Fruit fly (Drosophila melanogaster) whole organism, pupa: ENCODE measurements around the gene hang.

Experiments
- CG10348 ChIP-seq: fragments of 200-800 bp; sonication (Bioruptor generic); IDR thresholded peaks from 2 replicates; pipeline ENCODE4 v1.3.6; 2022; ENCODE audit warnings: missing biosample characterization, missing genetic modification characterization
- CG12605 ChIP-seq: fragments of 200-800 bp; sonication (Bioruptor generic); IDR thresholded peaks from 2 replicates; pipeline ENCODE4 v1.3.6; 2022; ENCODE audit warnings: missing biosample characterization, missing genetic modification characterization
- CG13204 ChIP-seq: fragments of 200-800 bp; sonication (Bioruptor generic); optimal IDR thresholded peaks from 2 replicates; lab custom pipeline; 2018; ENCODE audit warnings: missing biosample characterization, mild to moderate bottlenecking, missing genetic modification characterization, moderate library complexity
- CG14655 ChIP-seq: fragments of 200-800 bp; sonication (Bioruptor generic); optimal IDR thresholded peaks from 3 replicates; lab custom pipeline; 2017; ENCODE audit warnings: mild to moderate bottlenecking, missing biosample characterization, missing genetic modification reagents, missing genetic modification characterization
- CG15710 ChIP-seq: fragments of 200-800 bp; sonication (Bioruptor generic); optimal IDR thresholded peaks from 2 replicates; lab custom pipeline; 2018; ENCODE audit warnings: missing biosample characterization, mild to moderate bottlenecking, missing genetic modification characterization, moderate library complexity
- CG17806 ChIP-seq: fragments of 200-800 bp; sonication (Bioruptor generic); optimal IDR thresholded peaks from 2 replicates; lab custom pipeline; 2018; ENCODE audit warnings: missing biosample characterization, mild to moderate bottlenecking, missing genetic modification characterization, moderate library complexity
- CG32121 ChIP-seq: fragments of 200-800 bp; sonication (Bioruptor generic); IDR thresholded peaks from 2 replicates; pipeline ENCODE4 v1.3.6; 2022; ENCODE audit warnings: missing biosample characterization, missing genetic modification characterization
- CG34367 ChIP-seq: fragments of 200-800 bp; sonication (Bioruptor generic); optimal IDR thresholded peaks from 2 replicates; lab custom pipeline; 2018; ENCODE audit warnings: missing biosample characterization, mild to moderate bottlenecking, missing genetic modification characterization
- CG4496 ChIP-seq: fragments of 200-800 bp; sonication (Bioruptor generic); IDR thresholded peaks from 3 replicates; pipeline ENCODE4 v1.3.6; 2022; ENCODE audit warnings: missing biosample characterization, missing genetic modification characterization
- CG8159 ChIP-seq: fragments of 200-800 bp; sonication (Bioruptor generic); optimal IDR thresholded peaks from 3 replicates; lab custom pipeline; 2018; ENCODE audit warnings: missing biosample characterization, mild to moderate bottlenecking, missing genetic modification characterization, moderate library complexity
- CG8301 ChIP-seq: fragments of 200-800 bp; sonication (Bioruptor generic); optimal IDR thresholded peaks from 2 replicates; lab custom pipeline; 2018; ENCODE audit warnings: missing biosample characterization, mild to moderate bottlenecking, missing genetic modification characterization
- CG9948 ChIP-seq: fragments of 200-800 bp; sonication (Bioruptor generic); optimal IDR thresholded peaks from 2 replicates; lab custom pipeline; 2018; ENCODE audit warnings: missing biosample characterization, mild to moderate bottlenecking, missing genetic modification characterization, moderate library complexity
- D1 ChIP-seq: fragments of 200-800 bp; sonication (Bioruptor generic); optimal IDR thresholded peaks from 2 replicates; lab custom pipeline; 2018; ENCODE audit warnings: missing biosample characterization, mild to moderate bottlenecking, missing genetic modification characterization, moderate library complexity
- EcR ChIP-seq: fragments of 200-800 bp; sonication (Bioruptor generic); optimal IDR thresholded peaks from 3 replicates; lab custom pipeline; 2019; ENCODE audit warnings: missing biosample characterization, missing genetic modification characterization, mild to moderate bottlenecking, moderate library complexity, missing genetic modification reagents
- Ets98B ChIP-seq: fragments of 200-800 bp; sonication (Bioruptor generic); IDR thresholded peaks from 2 replicates; pipeline ENCODE4 v1.3.6; 2022; ENCODE audit warnings: missing biosample characterization, missing genetic modification characterization
- Pif1A ChIP-seq: fragments of 200-800 bp; sonication (Bioruptor generic); optimal IDR thresholded peaks from 3 replicates; lab custom pipeline; 2016; ENCODE audit warnings: missing biosample characterization, missing genetic modification characterization
- Pif1B ChIP-seq: fragments of 200-800 bp; sonication (Bioruptor generic); optimal IDR thresholded peaks from 3 replicates; lab custom pipeline; 2016; ENCODE audit warnings: missing biosample characterization, missing genetic modification characterization
- Snoo ChIP-seq: fragments of 200-800 bp; sonication (Bioruptor generic); optimal IDR thresholded peaks from 3 replicates; lab custom pipeline; 2017; ENCODE audit warnings: missing biosample characterization, mild to moderate bottlenecking, missing genetic modification characterization, inconsistent platforms
- fd96Ca ChIP-seq: fragments of 200-800 bp; sonication (Bioruptor generic); IDR thresholded peaks from 3 replicates; pipeline ENCODE4 v1.3.6; 2022; ENCODE audit warnings: missing biosample characterization, missing genetic modification characterization
- gl ChIP-seq: fragments of 200-800 bp; sonication (Bioruptor generic); optimal IDR thresholded peaks from 2 replicates; lab custom pipeline; 2018; ENCODE audit warnings: missing biosample characterization, mild to moderate bottlenecking, missing genetic modification characterization
- rn ChIP-seq: fragments of 200-800 bp; sonication (Bioruptor generic); IDR thresholded peaks from 2 replicates; pipeline ENCODE4 v1.3.6; 2022; ENCODE audit warnings: missing biosample characterization, missing genetic modification characterization

hang gene

DNA sequence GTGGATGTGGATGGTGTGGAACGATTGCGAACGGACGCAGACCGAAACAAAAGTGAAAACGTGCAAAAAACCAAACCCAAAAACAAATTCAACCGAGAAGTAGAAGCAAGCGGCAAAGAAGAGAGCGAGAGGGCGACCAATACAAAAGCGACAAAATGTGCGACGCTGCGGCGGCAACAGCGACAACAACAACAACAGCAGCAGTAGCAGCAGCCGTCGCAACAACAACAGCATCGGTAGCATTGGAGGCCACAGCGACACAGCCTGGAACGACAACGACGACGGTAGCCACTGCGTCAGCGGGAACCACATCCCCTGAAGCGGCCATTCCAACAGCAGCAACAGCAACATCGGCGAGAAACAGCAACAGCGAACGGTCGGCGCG is 486 bp downstream of the hang start:
- peak; percentile 19; the same call in 1 of the 2 replicates for TF ChIP-seq CG12605 (GFP tag; lab: Robert Waterston, UW)
- no peak for TF ChIP-seq EcR (GFP tag; lab: Kevin White, UChicago)
- TF ChIP-seq rn (GFP tag; lab: Robert Waterston, UW), result no peak
- no peak for TF ChIP-seq CG15710
- no peak for TF ChIP-seq CG9948 (tag; lab: Kevin White, UChicago)
- TF ChIP-seq D1 (tag; lab: Kevin White, UChicago), result no peak
- no peak for TF ChIP-seq CG8159 (tag; lab: Kevin White, UChicago)
- TF ChIP-seq Pif1A (GFP tag; lab: Kevin White, UChicago), result no peak
- no peak for TF ChIP-seq Pif1B (GFP tag; lab: Kevin White, UChicago)
- peak; percentile 81 for TF ChIP-seq fd96Ca
- TF ChIP-seq Ets98B (GFP tag; lab: Robert Waterston, UW), result peak; percentile 79; the same call in 1 of the 2 replicates
- no peak for TF ChIP-seq gl (tag; lab: Kevin White, UChicago)
- TF ChIP-seq CG4496 (GFP tag; lab: Robert Waterston, UW), result peak; percentile 69
- TF ChIP-seq CG8301 (tag; lab: Kevin White, UChicago), result no peak
- no peak for TF ChIP-seq CG10348 (GFP tag; lab: Robert Waterston, UW)
- TF ChIP-seq CG14655 (GFP tag; lab: Kevin White, UChicago), result no peak
- peak; percentile 79 for TF ChIP-seq CG32121
- TF ChIP-seq CG17806 (tag; lab: Kevin White, UChicago), result no peak
- no peak for TF ChIP-seq CG34367 (tag; lab: Kevin White, UChicago)
- peak; percentile 63 for TF ChIP-seq CG13204 (GFP tag; lab: Kevin White, UChicago)
- no peak for TF ChIP-seq Snoo (tag; lab: Kevin White, UChicago)

DNA sequence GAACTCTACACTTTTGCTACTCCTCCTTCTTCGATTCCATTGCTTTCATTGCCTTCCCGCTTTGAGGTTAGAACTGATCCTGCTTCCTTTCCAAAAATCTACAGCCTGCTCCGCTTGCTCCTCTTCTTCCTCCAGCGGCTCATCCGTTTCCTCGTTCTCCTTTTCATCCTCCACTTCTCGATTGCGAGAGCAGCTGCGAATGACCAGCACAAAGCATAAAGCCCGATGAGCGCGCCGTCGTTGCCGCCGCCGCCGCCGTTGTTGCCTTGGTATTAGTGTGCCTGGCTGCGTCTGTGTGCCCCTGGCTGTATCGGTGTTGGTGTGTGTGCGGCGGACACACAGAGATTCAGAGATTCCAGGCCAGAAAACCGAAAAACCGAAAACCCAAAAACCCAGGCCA is 1.7 kb downstream of the hang start:
- TF ChIP-seq D1 (tag; lab: Kevin White, UChicago) (no peak), CG4496 (GFP tag; lab: Robert Waterston, UW) (0 out of 3 replicates have a peak, but pooled peaks have one; percentile 9), CG8301 (tag; lab: Kevin White, UChicago) (no peak), CG34367 (tag; lab: Kevin White, UChicago) (no peak), Snoo (tag; lab: Kevin White, UChicago) (no peak), CG17806 (tag; lab: Kevin White, UChicago) (no peak), CG13204 (GFP tag; lab: Kevin White, UChicago) (peak; percentile 58), fd96Ca (no peak), CG9948 (tag; lab: Kevin White, UChicago) (no peak), Pif1A (GFP tag; lab: Kevin White, UChicago) (no peak), CG10348 (GFP tag; lab: Robert Waterston, UW) (no peak), gl (tag; lab: Kevin White, UChicago) (no peak), Pif1B (GFP tag; lab: Kevin White, UChicago) (no peak)

DNA sequence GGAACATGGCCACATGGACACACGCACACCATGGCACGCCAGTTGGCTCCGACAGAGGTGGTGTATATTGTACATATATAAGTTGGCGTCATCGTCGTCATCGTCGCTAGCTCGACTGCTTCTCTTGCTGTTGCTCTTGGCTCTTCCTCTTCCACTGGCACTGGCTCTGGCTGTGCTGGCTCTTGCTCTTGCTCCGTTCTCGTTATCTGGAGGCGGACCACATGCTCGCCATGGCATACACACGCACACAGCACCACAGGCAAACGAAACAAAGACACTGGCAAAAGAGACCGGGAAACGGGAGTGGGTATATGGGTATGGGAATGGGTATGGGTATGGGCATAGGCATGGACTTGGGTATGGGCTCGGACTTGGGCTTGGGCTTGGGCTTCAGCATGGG is 2.5 kb downstream of the hang start:
- TF ChIP-seq CG8159 (tag; lab: Kevin White, UChicago) (no peak), Ets98B (GFP tag; lab: Robert Waterston, UW) (peak; percentile 20; the same call in 1 of the 2 replicates), CG15710 (no peak), Pif1A (GFP tag; lab: Kevin White, UChicago) (no peak), CG8301 (tag; lab: Kevin White, UChicago) (no peak), CG32121 (peak; percentile 28; the same call in 1 of the 2 replicates), CG10348 (GFP tag; lab: Robert Waterston, UW) (no peak), CG14655 (GFP tag; lab: Kevin White, UChicago) (no peak), fd96Ca (no peak), CG12605 (GFP tag; lab: Robert Waterston, UW) (no peak), CG4496 (GFP tag; lab: Robert Waterston, UW) (no peak), rn (GFP tag; lab: Robert Waterston, UW) (no peak), gl (tag; lab: Kevin White, UChicago) (peak; percentile 1), Snoo (tag; lab: Kevin White, UChicago) (peak; percentile 16), D1 (tag; lab: Kevin White, UChicago) (no peak), Pif1B (GFP tag; lab: Kevin White, UChicago) (peak; percentile 10), EcR (GFP tag; lab: Kevin White, UChicago) (peak; percentile 15), CG17806 (tag; lab: Kevin White, UChicago) (no peak), CG34367 (tag; lab: Kevin White, UChicago) (no peak), CG9948 (tag; lab: Kevin White, UChicago) (no peak), CG13204 (GFP tag; lab: Kevin White, UChicago) (peak; percentile 8)

DNA sequence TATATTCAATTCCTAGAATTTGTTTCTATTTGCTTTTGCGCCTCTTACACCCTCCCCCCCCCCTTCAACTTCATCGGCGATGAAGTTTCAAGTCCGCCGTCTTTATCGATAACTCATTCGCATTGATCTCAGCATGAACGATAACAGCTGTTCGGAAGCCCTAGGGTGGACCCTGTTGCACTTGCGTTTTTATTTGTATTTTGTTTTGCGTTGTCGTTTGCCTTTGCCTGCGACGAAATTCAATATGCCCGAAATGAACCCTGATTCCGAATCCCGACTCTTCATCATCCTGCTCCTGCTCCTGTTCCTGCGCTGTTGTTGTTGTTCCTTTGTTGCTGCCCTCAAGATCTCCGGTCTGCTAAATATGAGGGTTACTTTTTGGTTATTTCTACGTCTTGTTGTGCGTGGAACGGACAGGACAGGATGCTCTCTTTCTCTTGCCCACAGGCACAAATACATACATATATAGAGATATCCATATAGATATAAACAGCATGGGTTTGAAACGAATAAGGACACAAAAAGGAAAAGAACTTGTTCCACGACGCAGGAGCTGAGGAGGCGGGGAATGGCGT is 3.9 kb downstream of the hang start:
- TF ChIP-seq CG8159 (tag; lab: Kevin White, UChicago), result peak; percentile 97
- TF ChIP-seq Snoo (tag; lab: Kevin White, UChicago), result peak; percentile 4
- no peak for TF ChIP-seq Pif1B (GFP tag; lab: Kevin White, UChicago)
- TF ChIP-seq fd96Ca, result 0 out of 3 replicates have a peak, but pooled peaks have one; percentile 7
- peak; percentile 33 for TF ChIP-seq EcR (GFP tag; lab: Kevin White, UChicago)
- peak; percentile 10 for TF ChIP-seq CG15710
- TF ChIP-seq rn (GFP tag; lab: Robert Waterston, UW), result no peak
- TF ChIP-seq, all 21 proteins: peak for 5

DNA sequence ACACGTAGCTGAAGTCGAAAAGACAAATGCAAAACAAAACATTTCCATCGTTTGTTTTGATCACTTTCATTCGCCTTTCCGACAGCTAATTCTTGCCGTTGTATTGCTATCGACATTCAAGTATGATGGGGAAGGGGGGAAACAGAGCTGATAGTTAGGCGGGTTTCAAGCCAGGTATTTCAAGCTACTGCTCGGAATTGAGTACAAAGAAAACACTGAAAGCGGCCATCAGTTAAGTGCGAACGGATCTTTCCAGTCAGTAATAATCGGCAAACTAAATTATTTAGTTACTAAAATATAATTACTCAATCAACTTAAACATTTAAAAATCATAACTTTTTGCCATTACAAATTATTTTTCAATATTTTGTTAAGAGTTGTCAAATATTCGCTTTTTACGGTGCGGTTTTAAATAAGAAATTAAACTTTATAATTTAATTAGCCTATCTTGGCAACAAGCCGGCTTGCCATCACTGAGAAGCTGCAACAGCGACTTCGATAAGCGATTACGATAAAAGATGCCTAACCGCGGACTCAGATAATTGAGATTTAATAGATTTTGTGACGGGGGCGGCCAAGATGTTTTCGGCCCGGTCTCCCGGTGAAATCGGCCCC is 5.3 kb downstream of the hang start:
- TF ChIP-seq CG13204 (GFP tag; lab: Kevin White, UChicago) (no peak), CG8159 (tag; lab: Kevin White, UChicago) (peak; percentile 34), CG9948 (tag; lab: Kevin White, UChicago) (peak; percentile 4)
- TF ChIP-seq, all 21 proteins: peak for 2
